Fruit fly (Drosophila melanogaster) whole organism, wandering third instar larva: Measurements from ENCODE around the gene CG8097.

Source experiments
- Abd-B ChIP-seq: fragments of >200 bp; optimal IDR thresholded peaks from 2 replicates; lab custom pipeline; 2017; ENCODE audit warnings: missing biosample characterization, missing genetic modification characterization
- CG32264 ChIP-seq: fragments of 200-800 bp; sonication (Bioruptor generic); optimal IDR thresholded peaks from 2 replicates; lab custom pipeline; 2016; ENCODE audit warnings: missing biosample characterization, missing genetic modification characterization
- CG9705 ChIP-seq: fragments of 200-800 bp; sonication (Bioruptor generic); optimal IDR thresholded peaks from 2 replicates; lab custom pipeline; 2018; ENCODE audit warnings: missing biosample characterization, mild to moderate bottlenecking, missing genetic modification characterization
- CrebA ChIP-seq: fragments of 200-800 bp; sonication (Bioruptor generic); optimal IDR thresholded peaks from 2 replicates; lab custom pipeline; 2016; ENCODE audit warnings: missing biosample characterization, mild to moderate bottlenecking, missing genetic modification characterization, borderline replicate concordance
- Dif ChIP-seq: fragments of 200-275, 200-300 bp; sonication (Bioruptor generic); optimal IDR thresholded peaks from 2 replicates; lab custom pipeline; 2018; ENCODE audit warnings: missing biosample characterization, missing genetic modification characterization; ENCODE audit not compliant: partially characterized antibody
- GATAd ChIP-seq: sonication (Bioruptor generic); optimal IDR thresholded peaks from 2 replicates; lab custom pipeline; 2016; ENCODE audit warnings: missing biosample characterization, missing genetic modification characterization
- HLH106 ChIP-seq: fragments of 200-800 bp; optimal IDR thresholded peaks from 3 replicates; lab custom pipeline; 2019; ENCODE audit warnings: missing biosample characterization, mild to moderate bottlenecking, missing genetic modification characterization, moderate library complexity
- Hnf4 ChIP-seq: fragments of 200-800 bp; sonication (Bioruptor generic); optimal IDR thresholded peaks from 2 replicates; lab custom pipeline; 2016; ENCODE audit warnings: missing biosample characterization, mild to moderate bottlenecking, missing genetic modification characterization
- Hr78 ChIP-seq: fragments of >200 bp; optimal IDR thresholded peaks from 2 replicates; lab custom pipeline; 2017; ENCODE audit warnings: missing biosample characterization, missing genetic modification characterization
- Hr83 ChIP-seq: fragments of 200-300 bp; sonication (Bioruptor generic); optimal IDR thresholded peaks from 2 replicates; lab custom pipeline; 2016; ENCODE audit warnings: missing biosample characterization, mild to moderate bottlenecking, missing genetic modification characterization, moderate library complexity; ENCODE audit not compliant: poor library complexity, severe bottlenecking
- Jra ChIP-seq: sonication (Bioruptor generic); optimal IDR thresholded peaks from 2 replicates; lab custom pipeline; 2016; ENCODE audit warnings: missing biosample characterization, missing genetic modification characterization
- Mio ChIP-seq: sonication (Bioruptor generic); optimal IDR thresholded peaks from 2 replicates; lab custom pipeline; 2016; ENCODE audit warnings: missing biosample characterization, missing genetic modification characterization
- Myc ChIP-seq: fragments of >200 bp; optimal IDR thresholded peaks from 2 replicates; lab custom pipeline; 2017
- N ChIP-seq: fragments of >200 bp; optimal IDR thresholded peaks from 2 replicates; lab custom pipeline; 2018; ENCODE audit warnings: missing biosample characterization, missing external identifiers, missing genetic modification characterization
- OdsH ChIP-seq: fragments of 200-800 bp; sonication (Bioruptor generic); optimal IDR thresholded peaks from 2 replicates; lab custom pipeline; 2016; ENCODE audit warnings: missing biosample characterization, mild to moderate bottlenecking, missing genetic modification characterization
- Rel ChIP-seq, 2 experiments: fragments of 200-800 bp; sonication (Bioruptor generic) in 1 of 2; optimal IDR thresholded peaks; 2 replicates in 1 of 2; 3 replicates in 1 of 2; lab custom pipeline; 2016 to 2019; ENCODE audit warnings: mild to moderate bottlenecking in 2 of 2, missing biosample characterization in 2 of 2, missing genetic modification characterization in 2 of 2, moderate library complexity in 1 of 2
- Sp1 ChIP-seq: fragments of 200-800 bp; sonication (Bioruptor generic); optimal IDR thresholded peaks from 3 replicates; lab custom pipeline; 2019; ENCODE audit warnings: missing biosample characterization, mild to moderate bottlenecking, missing genetic modification characterization, moderate library complexity
- Vsx2 ChIP-seq: fragments of 200-300, 225-300 bp; sonication (Bioruptor generic); optimal IDR thresholded peaks from 2 replicates; lab custom pipeline; 2018; ENCODE audit warnings: missing biosample characterization, missing genetic modification characterization; ENCODE audit not compliant: partially characterized antibody
- br ChIP-seq: fragments of 200-800 bp; sonication (Bioruptor generic); optimal IDR thresholded peaks from 2 replicates; lab custom pipeline; 2016; ENCODE audit warnings: missing biosample characterization, missing genetic modification characterization
- brk ChIP-seq: fragments of 200-800 bp; sonication (Bioruptor generic); optimal IDR thresholded peaks from 2 replicates; lab custom pipeline; 2016; ENCODE audit warnings: missing biosample characterization, mild to moderate bottlenecking, missing genetic modification characterization
- dl ChIP-seq, 2 experiments: fragments of 175-275, 200-275 bp in 1 of 2; fragments of 200-275 bp in 1 of 2; sonication (Bioruptor generic); optimal IDR thresholded peaks; lab custom pipeline; 2018; ENCODE audit warnings: mild to moderate bottlenecking in 2 of 2, missing biosample characterization in 2 of 2, missing genetic modification characterization in 2 of 2, moderate library complexity in 2 of 2; ENCODE audit not compliant: partially characterized antibody in 2 of 2, insufficient read depth in 1 of 2
- dmrt93B ChIP-seq: fragments of 200-800 bp; sonication (Bioruptor generic); optimal IDR thresholded peaks from 2 replicates; lab custom pipeline; 2018; ENCODE audit warnings: missing biosample characterization, mild to moderate bottlenecking, missing genetic modification characterization
- dsf ChIP-seq: sonication (Bioruptor generic); optimal IDR thresholded peaks from 2 replicates; lab custom pipeline; 2016; ENCODE audit warnings: missing biosample characterization, missing genetic modification characterization, borderline replicate concordance
- ey ChIP-seq: fragments of 200-800 bp; sonication (Bioruptor generic); optimal IDR thresholded peaks from 2 replicates; lab custom pipeline; 2016; ENCODE audit warnings: missing biosample characterization, missing genetic modification characterization
- foxo ChIP-seq, 2 experiments: fragments of 200-800 bp; sonication (Bioruptor generic); optimal IDR thresholded peaks; 2 replicates in 1 of 2; 3 replicates in 1 of 2; lab custom pipeline; 2016 to 2017; ENCODE audit warnings: missing biosample characterization in 2 of 2, missing genetic modification characterization in 2 of 2
- fru ChIP-seq: fragments of 200-800 bp; sonication (Bioruptor generic); optimal IDR thresholded peaks from 3 replicates; lab custom pipeline; 2016; ENCODE audit warnings: missing biosample characterization, mild to moderate bottlenecking, missing genetic modification characterization
- h ChIP-seq: fragments of 200-800 bp; sonication (Bioruptor generic); optimal IDR thresholded peaks from 3 replicates; lab custom pipeline; 2016; ENCODE audit warnings: missing biosample characterization, mild to moderate bottlenecking, missing genetic modification characterization
- jim ChIP-seq: fragments of 175-275, 200-325 bp; sonication (Bioruptor generic); optimal IDR thresholded peaks from 2 replicates; lab custom pipeline; 2016; ENCODE audit warnings: missing biosample characterization, mild to moderate bottlenecking, missing genetic modification characterization
- lola ChIP-seq: fragments of >200 bp; optimal IDR thresholded peaks from 2 replicates; lab custom pipeline; 2017; ENCODE audit warnings: missing biosample characterization, missing genetic modification characterization
- pan ChIP-seq: fragments of >200 bp; optimal IDR thresholded peaks from 2 replicates; lab custom pipeline; 2017
- psq ChIP-seq: fragments of 200-800 bp; sonication (Bioruptor generic); optimal IDR thresholded peaks from 3 replicates; lab custom pipeline; 2017; ENCODE audit warnings: missing biosample characterization, mild to moderate bottlenecking, missing genetic modification characterization, moderate library complexity
- rgr ChIP-seq: fragments of 200-800 bp; sonication (Bioruptor generic); optimal IDR thresholded peaks from 3 replicates; lab custom pipeline; 2016; ENCODE audit warnings: missing biosample characterization, mild to moderate bottlenecking, missing genetic modification characterization
- sage ChIP-seq: fragments of 200-800 bp; sonication (Bioruptor generic); optimal IDR thresholded peaks from 2 replicates; lab custom pipeline; 2016; ENCODE audit warnings: missing biosample characterization, mild to moderate bottlenecking, missing genetic modification characterization
- sv ChIP-seq: fragments of 200-800 bp; sonication (Bioruptor generic); optimal IDR thresholded peaks from 3 replicates; lab custom pipeline; 2016; ENCODE audit warnings: missing biosample characterization, missing genetic modification characterization
- tai ChIP-seq: sonication (Bioruptor generic); optimal IDR thresholded peaks from 2 replicates; lab custom pipeline; 2016; ENCODE audit warnings: missing biosample characterization, missing genetic modification characterization
- usp ChIP-seq: fragments of >200 bp; optimal IDR thresholded peaks from 2 replicates; lab custom pipeline; 2017; ENCODE audit warnings: missing biosample characterization, missing genetic modification characterization
- woc ChIP-seq: sonication (Bioruptor generic); optimal IDR thresholded peaks from 2 replicates; lab custom pipeline; 2016; ENCODE audit warnings: missing biosample characterization, mild to moderate bottlenecking, missing genetic modification characterization

CG8097 gene

dm6 chrX:15554256-15554678, 28.7 kb upstream of the CG8097 start, which contains the start of gene Ac13E:
TSS of gene Ac13E (minus strand) at chrX:15554278.
- TF ChIP-seq br (GFP tag; lab: Kevin White, UChicago) (peak; percentile 92), Sp1 (peak; percentile 90), brk (GFP tag; lab: Kevin White, UChicago) (peak; percentile 72), Jra (GFP tag; lab: Kevin White, UChicago) (peak; percentile 54), HLH106 (tag; lab: Kevin White, UChicago) (peak; percentile 91), pan (lab: Kevin White, UChicago) (no peak), sage (GFP tag; lab: Kevin White, UChicago) (peak; percentile 84), OdsH (peak; percentile 88), woc (GFP tag; lab: Kevin White, UChicago) (peak; percentile 92), sv (GFP tag; lab: Kevin White, UChicago) (peak; percentile 94), CG32264 (peak; percentile 51), usp (no peak), Rel (GFP tag; optimal IDR thresholded peaks at IDR 0.05; lab: Kevin White, UChicago) (peak; percentile 64), Rel (tag; optimal IDR thresholded peaks at IDR 0.05; lab: Kevin White, UChicago) (peak; percentile 48), h (peak; percentile 91), psq (GFP tag; lab: Kevin White, UChicago) (peak; percentile 81), CG9705 (peak; percentile 91), GATAd (GFP tag; lab: Kevin White, UChicago) (no peak), dmrt93B (GFP tag; lab: Kevin White, UChicago) (peak; percentile 88), Hr83 (GFP tag; lab: Kevin White, UChicago) (no peak), fru (GFP tag; lab: Kevin White, UChicago) (peak; percentile 93), CrebA (GFP tag; lab: Kevin White, UChicago) (peak; percentile 36), Hnf4 (GFP tag; lab: Kevin White, UChicago) (peak; percentile 81), foxo (GFP tag; optimal IDR thresholded peaks at IDR 0.05; lab: Kevin White, UChicago) (peak; percentile 34 to 92), dl (GFP tag; optimal IDR thresholded peaks at IDR 0.05; lab: Kevin White, UChicago; ENCODE audit: insufficient read depth in 1 of 2, partially characterized antibody in 2 of 2) (no peak), tai (GFP tag; lab: Kevin White, UChicago) (peak; percentile 79), Mio (GFP tag; lab: Kevin White, UChicago) (no peak), dsf (GFP tag; lab: Kevin White, UChicago) (peak; percentile 39), rgr (GFP tag; lab: Kevin White, UChicago) (peak; percentile 90), N (GFP tag; lab: Kevin White, UChicago) (no peak), ey (GFP tag; lab: Kevin White, UChicago) (peak; percentile 87)

- TF ChIP-seq HLH106 (tag; lab: Kevin White, UChicago): no peak
- TF ChIP-seq CG32264: no peak
- no peak for TF ChIP-seq sv (GFP tag; lab: Kevin White, UChicago)
- TF ChIP-seq br (GFP tag; lab: Kevin White, UChicago): no peak
- TF ChIP-seq Jra (GFP tag; lab: Kevin White, UChicago): no peak
These were observed 27.0 kb upstream of the CG8097 start, which contains the start of gene CG42300 for dm6 chrX:15555945-15556344. TSS of gene CG42300 (minus strand) at chrX:15556045.

dm6 chrX:15568353-15568982, 14.5 kb upstream of the CG8097 start:
- TF ChIP-seq Jra (GFP tag; lab: Kevin White, UChicago) (no peak), woc (GFP tag; lab: Kevin White, UChicago) (peak; percentile 6), HLH106 (tag; lab: Kevin White, UChicago) (peak; percentile 29), psq (GFP tag; lab: Kevin White, UChicago) (peak; percentile 31), Dif (no peak), usp (no peak), Abd-B (GFP tag; lab: Kevin White, UChicago) (no peak), Vsx2 (no peak), dmrt93B (GFP tag; lab: Kevin White, UChicago) (peak; percentile 22), Sp1 (peak; percentile 37), sage (GFP tag; lab: Kevin White, UChicago) (no peak), Hr78 (GFP tag; lab: Kevin White, UChicago) (no peak), Rel (GFP tag; optimal IDR thresholded peaks at IDR 0.05; lab: Kevin White, UChicago) (peak; percentile 18), Rel (tag; optimal IDR thresholded peaks at IDR 0.05; lab: Kevin White, UChicago) (peak; percentile 24), sv (GFP tag; lab: Kevin White, UChicago) (no peak), CG9705 (no peak), br (GFP tag; lab: Kevin White, UChicago) (no peak), OdsH (no peak), lola (GFP tag; lab: Kevin White, UChicago) (no peak), rgr (GFP tag; lab: Kevin White, UChicago) (no peak), ey (GFP tag; lab: Kevin White, UChicago) (no peak), jim (GFP tag; lab: Kevin White, UChicago) (no peak), CrebA (GFP tag; lab: Kevin White, UChicago) (no peak), fru (GFP tag; lab: Kevin White, UChicago) (no peak), CG32264 (no peak), dsf (GFP tag; lab: Kevin White, UChicago) (no peak), GATAd (GFP tag; lab: Kevin White, UChicago) (no peak), N (GFP tag; lab: Kevin White, UChicago) (no peak), Hr83 (GFP tag; lab: Kevin White, UChicago) (peak; percentile 54), Myc (lab: Kevin White, UChicago) (no peak), Mio (GFP tag; lab: Kevin White, UChicago) (no peak), h (peak; percentile 3), dl (GFP tag; optimal IDR thresholded peaks at IDR 0.05; lab: Kevin White, UChicago; ENCODE audit: insufficient read depth in 1 of 2, partially characterized antibody in 2 of 2) (no peak), foxo (GFP tag; optimal IDR thresholded peaks at IDR 0.05; lab: Kevin White, UChicago) (no peak), brk (GFP tag; lab: Kevin White, UChicago) (no peak), tai (GFP tag; lab: Kevin White, UChicago) (no peak), pan (lab: Kevin White, UChicago) (no peak), Hnf4 (GFP tag; lab: Kevin White, UChicago) (no peak)
